Worm (Caenorhabditis elegans) whole organism, L2 larva: ENCODE data around the gene spp-29.

Source experiments
- C34F6.9 ChIP-seq: fragments of 150-350 bp; optimal IDR thresholded peaks from 2 replicates; lab custom pipeline; 2014; ENCODE audit warnings: missing biosample characterization, missing genetic modification characterization
- R02D3.7 ChIP-seq: fragments of 150-350 bp; optimal IDR thresholded peaks from 2 replicates; lab custom pipeline; 2014; ENCODE audit warnings: missing biosample characterization, missing genetic modification characterization
- Y55F3AM.14 ChIP-seq: fragments of 200-800 bp; sonication (Bioruptor generic); optimal IDR thresholded peaks from 2 replicates; lab custom pipeline; 2018; ENCODE audit warnings: mild to moderate bottlenecking, missing genetic modification characterization, missing compliant biosample characterization
- ZK546.5 ChIP-seq: sonication (generic microtip); optimal IDR thresholded peaks from 2 replicates; lab custom pipeline; 2017; ENCODE audit warnings: missing biosample characterization, missing genetic modification characterization
- alr-1 ChIP-seq: fragments of 150-350 bp; optimal IDR thresholded peaks from 2 replicates; lab custom pipeline; 2014; ENCODE audit warnings: missing biosample characterization, missing genetic modification characterization
- ama-1 ChIP-seq: fragments of 150-350 bp; optimal IDR thresholded peaks from 2 replicates; lab custom pipeline; 2018; ENCODE audit warnings: inconsistent platforms
- blmp-1 ChIP-seq: sonication (generic microtip); optimal IDR thresholded peaks from 2 replicates; lab custom pipeline; 2017; ENCODE audit warnings: missing genetic modification characterization, mild to moderate bottlenecking, missing compliant biosample characterization, antibody characterized with exemption, moderate library complexity; ENCODE audit not compliant: insufficient read depth
- ceh-16 ChIP-seq: fragments of 150-350 bp; optimal IDR thresholded peaks from 2 replicates; lab custom pipeline; 2014; ENCODE audit warnings: missing biosample characterization, missing genetic modification characterization
- ceh-82 ChIP-seq: fragments of 150-350 bp; optimal IDR thresholded peaks from 2 replicates; lab custom pipeline; 2014; ENCODE audit warnings: missing biosample characterization, missing genetic modification characterization
- crh-2 ChIP-seq: sonication (generic microtip); optimal IDR thresholded peaks from 2 replicates; lab custom pipeline; 2017; ENCODE audit warnings: missing biosample characterization, missing genetic modification characterization
- dmd-4 ChIP-seq: sonication (generic microtip); optimal IDR thresholded peaks from 2 replicates; lab custom pipeline; 2017; ENCODE audit warnings: missing biosample characterization, missing genetic modification characterization
- egl-27 ChIP-seq: sonication (generic microtip); optimal IDR thresholded peaks from 3 replicates; lab custom pipeline; 2017; ENCODE audit warnings: missing biosample characterization, missing genetic modification reagents, missing genetic modification characterization
- elt-3 ChIP-seq: sonication (generic microtip); optimal IDR thresholded peaks from 2 replicates; lab custom pipeline; 2017; ENCODE audit warnings: missing biosample characterization, missing genetic modification characterization
- fos-1 ChIP-seq: fragments of 150-350 bp; optimal IDR thresholded peaks from 2 replicates; lab custom pipeline; 2014; ENCODE audit warnings: missing biosample characterization, missing genetic modification characterization
- gmeb-1 ChIP-seq: fragments of 150-350 bp; optimal IDR thresholded peaks from 2 replicates; lab custom pipeline; 2014; ENCODE audit warnings: missing biosample characterization, missing genetic modification characterization
- lin-11 ChIP-seq: fragments of 150-350 bp; sonication (generic microtip); optimal IDR thresholded peaks from 2 replicates; lab custom pipeline; 2014; ENCODE audit warnings: missing biosample characterization, missing genetic modification characterization, inconsistent platforms, mixed read lengths
- lin-13 ChIP-seq: fragments of 150-350 bp; optimal IDR thresholded peaks from 2 replicates; lab custom pipeline; 2014; ENCODE audit warnings: missing biosample characterization, missing genetic modification reagents, missing genetic modification characterization
- mab-5 ChIP-seq: fragments of 150-350 bp; optimal IDR thresholded peaks from 2 replicates; lab custom pipeline; 2014; ENCODE audit warnings: missing biosample characterization, missing genetic modification characterization
- mbf-1 ChIP-seq: sonication (generic microtip); optimal IDR thresholded peaks from 2 replicates; lab custom pipeline; 2017; ENCODE audit warnings: missing biosample characterization, missing genetic modification characterization
- mdl-1 ChIP-seq, 2 experiments: fragments of 150-350 bp in 1 of 2; sonication (generic microtip) in 1 of 2; optimal IDR thresholded peaks; 2 replicates each; lab custom pipeline; 2017; ENCODE audit warnings: missing biosample characterization in 2 of 2, missing genetic modification characterization in 2 of 2
- nhr-10 ChIP-seq: sonication (generic microtip); optimal IDR thresholded peaks from 2 replicates; lab custom pipeline; 2017; ENCODE audit warnings: missing biosample characterization, missing genetic modification characterization
- nhr-11 ChIP-seq: fragments of 150-350 bp; optimal IDR thresholded peaks from 2 replicates; lab custom pipeline; 2014; ENCODE audit warnings: missing biosample characterization, missing genetic modification characterization
- nhr-12 ChIP-seq: fragments of 150-350 bp; optimal IDR thresholded peaks from 2 replicates; lab custom pipeline; 2014; ENCODE audit warnings: missing biosample characterization, missing genetic modification characterization
- nhr-129 ChIP-seq: fragments of 150-350 bp; optimal IDR thresholded peaks from 2 replicates; lab custom pipeline; 2014; ENCODE audit warnings: missing biosample characterization, missing genetic modification characterization
- nhr-21 ChIP-seq: fragments of 150-350 bp; optimal IDR thresholded peaks from 2 replicates; lab custom pipeline; 2014; ENCODE audit warnings: missing biosample characterization, missing genetic modification characterization
- nhr-23 ChIP-seq: fragments of 150-350 bp; optimal IDR thresholded peaks from 2 replicates; lab custom pipeline; 2014; ENCODE audit warnings: missing biosample characterization, missing genetic modification reagents, missing genetic modification characterization
- nhr-6 ChIP-seq: fragments of 150-350 bp; optimal IDR thresholded peaks from 2 replicates; lab custom pipeline; 2014; ENCODE audit warnings: missing biosample characterization, missing genetic modification characterization
- nhr-77 ChIP-seq: fragments of 150-350 bp; optimal IDR thresholded peaks from 2 replicates; lab custom pipeline; 2014; ENCODE audit warnings: missing biosample characterization, missing genetic modification characterization
- peb-1 ChIP-seq: fragments of 150-350 bp; optimal IDR thresholded peaks from 2 replicates; lab custom pipeline; 2014; ENCODE audit warnings: missing biosample characterization, missing genetic modification characterization
- sem-4 ChIP-seq: fragments of 150-350 bp; optimal IDR thresholded peaks from 2 replicates; lab custom pipeline; 2014; ENCODE audit warnings: missing biosample characterization, missing genetic modification reagents, missing genetic modification characterization
- sma-3 ChIP-seq: sonication (generic microtip); optimal IDR thresholded peaks from 2 replicates; lab custom pipeline; 2016; ENCODE audit warnings: missing genetic modification reagents, missing genetic modification characterization, missing compliant biosample characterization
- sma-9 ChIP-seq, 2 experiments: fragments of 150-350 bp in 1 of 2; sonication (generic microtip) in 1 of 2; optimal IDR thresholded peaks; 2 replicates each; lab custom pipeline; 2014 to 2016; ENCODE audit warnings: missing genetic modification characterization in 2 of 2, mild to moderate bottlenecking in 1 of 2, missing biosample characterization in 1 of 2, missing compliant biosample characterization in 1 of 2, missing genetic modification reagents in 1 of 2, moderate library complexity in 1 of 2
- snpc-4 ChIP-seq: fragments of 150-350 bp; optimal IDR thresholded peaks from 2 replicates; lab custom pipeline; 2014; ENCODE audit warnings: missing biosample characterization, missing genetic modification characterization
- unc-39 ChIP-seq: fragments of 150-350 bp; optimal IDR thresholded peaks from 2 replicates; lab custom pipeline; 2014; ENCODE audit warnings: missing biosample characterization, missing genetic modification characterization
- unc-55 ChIP-seq: fragments of 150-350 bp; sonication (generic microtip); optimal IDR thresholded peaks from 3 replicates; lab custom pipeline; 2014; ENCODE audit warnings: missing biosample characterization, missing genetic modification reagents, missing genetic modification characterization
- unc-62 ChIP-seq: fragments of 150-350 bp; optimal IDR thresholded peaks from 2 replicates; lab custom pipeline; 2014; ENCODE audit warnings: missing biosample characterization, missing genetic modification reagents, missing genetic modification characterization
- zag-1 ChIP-seq: fragments of 150-350 bp; optimal IDR thresholded peaks from 2 replicates; lab custom pipeline; 2014; ENCODE audit warnings: missing biosample characterization, missing genetic modification characterization
- ztf-1 ChIP-seq: fragments of 200-800 bp; sonication (Bioruptor generic); conservative IDR thresholded peaks from 2 replicates; pipeline ENCODE4 v1.3.6; 2022; ENCODE audit warnings: missing genetic modification characterization, missing compliant biosample characterization
- ztf-11 ChIP-seq: sonication (generic microtip); optimal IDR thresholded peaks from 2 replicates; lab custom pipeline; 2017; ENCODE audit warnings: missing biosample characterization, missing genetic modification characterization
- ztf-4 ChIP-seq: fragments of 150-350 bp; optimal IDR thresholded peaks from 2 replicates; lab custom pipeline; 2014; ENCODE audit warnings: missing biosample characterization, missing genetic modification characterization

Gene spp-29

DNA sequence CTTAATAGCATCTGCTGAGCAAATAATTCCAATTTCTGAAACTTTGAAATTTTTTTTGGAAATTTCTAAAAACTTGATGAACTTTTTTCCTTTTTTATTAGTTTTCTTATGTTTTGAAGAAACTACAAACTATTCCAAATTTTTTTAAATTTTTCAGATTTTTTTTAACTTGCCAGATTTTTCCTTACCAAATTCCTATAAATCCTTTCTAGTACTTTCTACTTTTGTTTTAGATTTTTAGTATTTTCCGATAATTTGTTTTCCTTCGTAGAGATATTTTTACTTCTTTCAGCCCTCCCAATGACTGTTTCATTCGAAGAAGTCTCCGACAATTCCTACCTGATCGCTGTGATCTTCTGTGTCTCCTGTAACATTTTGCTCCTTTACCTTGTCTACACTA is 22.0 kb upstream of the spp-29 start, which contains the start of gene str-77:
TSS of gene str-77 (plus strand) at position 301 of the 400 bp plus-strand sequence.
- TF ChIP-seq dmd-4 (tag; lab: Kevin White, UChicago): no peak
- no peak for TF ChIP-seq ztf-11 (tag; lab: Kevin White, UChicago)
- TF ChIP-seq nhr-11: no peak
- TF ChIP-seq crh-2 (tag; lab: Kevin White, UChicago): no peak
- no peak for TF ChIP-seq snpc-4 (tag; lab: Kevin White, UChicago)
- no peak for TF ChIP-seq mbf-1 (tag; lab: Kevin White, UChicago)
- no peak for TF ChIP-seq ztf-1 (GFP tag; lab: Robert Waterston, UW)
- TF ChIP-seq blmp-1 (tag; lab: Kevin White, UChicago): no peak
- TF ChIP-seq elt-3 (tag; lab: Kevin White, UChicago): no peak
- no peak for TF ChIP-seq mdl-1 (tag; optimal IDR thresholded peaks at IDR 0.05; lab: Kevin White, UChicago)
- no peak for TF ChIP-seq egl-27 (tag; lab: Kevin White, UChicago)
- TF ChIP-seq sma-9 (GFP tag; optimal IDR thresholded peaks at IDR 0.05; lab: Kevin White, UChicago): no peak
- TF ChIP-seq sma-9 (tag; optimal IDR thresholded peaks at IDR 0.05; lab: Kevin White, UChicago): no peak
- no peak for TF ChIP-seq ZK546.5 (tag; lab: Kevin White, UChicago)
- TF ChIP-seq lin-13: no peak
- no peak for TF ChIP-seq ceh-82 (tag; lab: Kevin White, UChicago)
- no peak for TF ChIP-seq C34F6.9 (tag; lab: Kevin White, UChicago)
- TF ChIP-seq R02D3.7 (tag; lab: Kevin White, UChicago): no peak
- TF ChIP-seq mab-5 (tag; lab: Kevin White, UChicago): no peak
- TF ChIP-seq nhr-21 (tag; lab: Kevin White, UChicago): no peak

ce11 chrV:17714330-17714729 is 17.7 kb upstream of the spp-29 start, which contains the start of gene twk-33:
Gene twk-33, minus strand, starts transcription at chrV:17714377.
- TF ChIP-seq fos-1 (peak; percentile 91), crh-2 (tag; lab: Kevin White, UChicago) (peak; percentile 15), nhr-11 (no peak), gmeb-1 (peak; percentile 51), unc-39 (no peak)

DNA sequence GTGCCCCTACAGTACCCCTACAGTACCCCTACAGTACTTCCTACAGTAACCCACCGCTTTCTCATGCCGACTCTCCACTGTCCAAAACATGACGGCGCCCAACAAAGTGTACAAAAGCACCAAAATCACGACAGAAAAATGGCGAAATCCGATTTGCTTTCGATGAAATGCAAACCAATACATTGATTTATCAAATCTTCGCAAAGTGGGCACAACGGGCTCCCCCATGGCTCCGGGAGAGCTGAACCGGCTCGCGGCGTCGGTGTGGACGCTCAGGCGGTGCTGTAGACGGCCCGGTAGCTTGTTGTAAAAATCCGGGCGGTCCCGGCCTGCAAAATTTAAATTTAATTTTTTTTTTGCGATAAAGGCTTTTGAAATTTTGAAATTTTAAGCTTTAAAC is 15.7 kb upstream of the spp-29 start:
- no peak for TF ChIP-seq unc-62
- no peak for TF ChIP-seq zag-1 (tag; lab: Kevin White, UChicago)
- TF ChIP-seq nhr-11: no peak
- no peak for TF ChIP-seq peb-1 (tag; lab: Kevin White, UChicago)
- no peak for TF ChIP-seq nhr-12 (tag; lab: Kevin White, UChicago)
- no peak for TF ChIP-seq Y55F3AM.14 (GFP tag; lab: Kevin White, UChicago)
- TF ChIP-seq C34F6.9 (tag; lab: Kevin White, UChicago): no peak
- no peak for TF ChIP-seq dmd-4 (tag; lab: Kevin White, UChicago)
- TF ChIP-seq nhr-77 (tag; lab: Kevin White, UChicago): no peak
- TF ChIP-seq nhr-10: no peak

ce11 chrV:17707022-17707421 is 10.4 kb upstream of the spp-29 start, which contains the start of gene srh-31:
Gene srh-31, plus strand, starts transcription at chrV:17707322.
- TF ChIP-seq mab-5 (tag; lab: Kevin White, UChicago) (no peak), R02D3.7 (tag; lab: Kevin White, UChicago) (no peak), egl-27 (tag; lab: Kevin White, UChicago) (no peak), sem-4 (tag; lab: Kevin White, UChicago) (no peak), ceh-82 (tag; lab: Kevin White, UChicago) (no peak), nhr-6 (tag; lab: Kevin White, UChicago) (no peak), sma-3 (GFP tag; lab: Kevin White, UChicago) (no peak), ama-1 (lab: Kevin White, UChicago) (no peak)

- TF ChIP-seq nhr-23 (tag; lab: Kevin White, UChicago) (no peak), nhr-129 (tag; lab: Kevin White, UChicago) (no peak), unc-62 (no peak), Y55F3AM.14 (GFP tag; lab: Kevin White, UChicago) (no peak), crh-2 (tag; lab: Kevin White, UChicago) (no peak), ztf-4 (tag; lab: Kevin White, UChicago) (no peak), R02D3.7 (tag; lab: Kevin White, UChicago) (no peak), ztf-1 (GFP tag; lab: Robert Waterston, UW) (no peak), snpc-4 (tag; lab: Kevin White, UChicago) (no peak), lin-11 (tag; lab: Kevin White, UChicago) (no peak), sma-9 (GFP tag; optimal IDR thresholded peaks at IDR 0.05; lab: Kevin White, UChicago) (no peak), sma-9 (tag; optimal IDR thresholded peaks at IDR 0.05; lab: Kevin White, UChicago) (no peak), C34F6.9 (tag; lab: Kevin White, UChicago) (no peak), unc-55 (GFP tag; lab: Kevin White, UChicago) (no peak), nhr-10 (no peak), ZK546.5 (tag; lab: Kevin White, UChicago) (no peak), nhr-11 (no peak), alr-1 (tag; lab: Kevin White, UChicago) (no peak), ceh-16 (no peak), mbf-1 (tag; lab: Kevin White, UChicago) (no peak)
Measured at ce11 chrV:17706217-17706806, 9.7 kb upstream of the spp-29 start.
